Worm (Caenorhabditis elegans): Measurements from ENCODE around the gene atln-2.

DNA sequence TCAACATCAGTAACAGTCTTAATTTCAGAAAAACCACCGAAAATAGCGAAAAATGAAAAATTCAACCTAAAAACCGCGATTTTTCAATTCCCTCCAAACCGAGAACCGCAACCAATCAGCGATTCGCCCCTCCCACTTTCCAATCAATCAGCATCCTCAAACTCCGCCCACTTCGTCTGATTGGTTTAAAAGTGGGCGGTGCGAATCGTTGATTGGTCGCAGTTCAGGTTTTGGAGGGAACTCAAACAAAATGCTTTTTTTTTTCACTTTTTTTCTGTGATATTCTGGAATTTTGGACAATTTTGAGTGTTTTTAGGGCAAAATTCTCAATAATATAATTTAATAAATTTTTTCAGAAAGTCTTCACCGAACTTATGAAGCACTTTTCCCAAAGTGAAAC lies 46.5 kb downstream of the atln-2 start:
- TF ChIP-seq him-1 (tag; optimal IDR thresholded peaks at IDR 0.05) (no peak), dao-5 (tag; optimal IDR thresholded peaks at IDR 0.05) (no peak)

All from whole organism, L4/young adult.